Worm (Caenorhabditis elegans) whole organism, L4 larva: ENCODE results near the gene sri-30.

Experiments
- hmg-1.1 ChIP-seq: fragments of 200-800 bp; sonication (Bioruptor generic); IDR thresholded peaks from 2 replicates; pipeline ENCODE4 v1.3.6; 2022; ENCODE audit warnings: missing genetic modification reagents, missing genetic modification characterization, missing compliant biosample characterization
- sdz-12 ChIP-seq: fragments of 200-800 bp; sonication (Bioruptor generic); optimal IDR thresholded peaks from 2 replicates; lab custom pipeline; 2018; ENCODE audit warnings: mild to moderate bottlenecking, missing genetic modification characterization, missing compliant biosample characterization

- TF ChIP-seq sdz-12 (GFP tag; lab: Kevin White, UChicago) (no peak), hmg-1.1 (no peak)
These were observed 26.2 kb upstream of the sri-30 start, which contains the start of gene clec-3 for ce11 chrII:3019807-3020206.
